Worm (Caenorhabditis elegans) whole organism, L1 larva: ENCODE results near the gene math-40.

Experiments
- ceh-82 ChIP-seq, 3 experiments: fragments of 150-350 bp in 1 of 3; sonication (generic microtip) in 2 of 3; optimal IDR thresholded peaks; 2 replicates each; lab custom pipeline; 2014 to 2017; ENCODE audit warnings: missing biosample characterization in 3 of 3, missing genetic modification characterization in 3 of 3
- nhr-28 ChIP-seq: fragments of 150-350 bp; optimal IDR thresholded peaks from 2 replicates; lab custom pipeline; 2014; ENCODE audit warnings: missing biosample characterization, missing genetic modification characterization
- rnt-1 ChIP-seq: sonication (generic microtip); optimal IDR thresholded peaks from 2 replicates; lab custom pipeline; 2016; ENCODE audit warnings: mild to moderate bottlenecking, missing genetic modification characterization, moderate library complexity, missing compliant biosample characterization
- zag-1 ChIP-seq: fragments of 150-350 bp; optimal IDR thresholded peaks from 2 replicates; lab custom pipeline; 2014; ENCODE audit warnings: missing biosample characterization, missing genetic modification characterization
- ztf-11 ChIP-seq, 2 experiments: sonication (generic microtip); optimal IDR thresholded peaks; 2 replicates each; lab custom pipeline; 2016 to 2017; ENCODE audit warnings: missing genetic modification characterization in 2 of 2, missing biosample characterization in 1 of 2, missing compliant biosample characterization in 1 of 2

DNA sequence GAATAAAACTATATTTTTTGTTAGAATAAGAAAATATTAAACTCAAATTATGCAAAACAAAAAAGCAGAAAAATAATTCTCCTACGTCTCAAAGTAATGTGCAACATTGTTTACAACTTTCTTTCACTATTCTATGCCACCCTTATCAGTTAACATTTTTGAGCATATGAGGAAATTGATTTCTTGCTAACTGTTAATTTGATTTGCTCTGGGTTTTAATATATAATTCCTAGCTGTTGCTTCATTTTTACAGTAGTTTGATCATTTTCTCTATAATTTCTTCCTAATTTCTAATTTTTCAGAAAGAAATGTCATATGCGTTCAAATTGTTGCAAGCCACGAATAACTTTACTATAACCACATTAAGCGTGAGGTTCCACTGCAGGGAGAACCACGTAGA, 5.8 kb downstream of the math-40 start, which contains the start of gene T08E11.1:
- no peak for TF ChIP-seq ceh-82 (tag; optimal IDR thresholded peaks at IDR 0.05; lab: Kevin White, UChicago)
- TF ChIP-seq rnt-1 (tag; lab: Kevin White, UChicago): no peak
- TF ChIP-seq zag-1 (tag; lab: Kevin White, UChicago): no peak
- TF ChIP-seq ztf-11 (tag; optimal IDR thresholded peaks at IDR 0.05; lab: Kevin White, UChicago): no peak
- TF ChIP-seq nhr-28 (tag; lab: Kevin White, UChicago): no peak
